Worm (Caenorhabditis elegans) whole organism, L2 larva: ENCODE results near the gene F09C6.3.

Experiments
- C34F6.9 ChIP-seq: fragments of 150-350 bp; optimal IDR thresholded peaks from 2 replicates; lab custom pipeline; 2014; ENCODE audit warnings: missing biosample characterization, missing genetic modification characterization
- F13H6.1 ChIP-seq: sonication (generic microtip); optimal IDR thresholded peaks from 2 replicates; lab custom pipeline; 2016; ENCODE audit warnings: missing genetic modification characterization, missing compliant biosample characterization
- R02D3.7 ChIP-seq: fragments of 150-350 bp; optimal IDR thresholded peaks from 2 replicates; lab custom pipeline; 2014; ENCODE audit warnings: missing biosample characterization, missing genetic modification characterization
- Y55F3AM.14 ChIP-seq: fragments of 200-800 bp; sonication (Bioruptor generic); optimal IDR thresholded peaks from 2 replicates; lab custom pipeline; 2018; ENCODE audit warnings: mild to moderate bottlenecking, missing genetic modification characterization, missing compliant biosample characterization
- ZK546.5 ChIP-seq: sonication (generic microtip); optimal IDR thresholded peaks from 2 replicates; lab custom pipeline; 2017; ENCODE audit warnings: missing biosample characterization, missing genetic modification characterization
- aly-2 ChIP-seq: fragments of 150-350 bp; optimal IDR thresholded peaks from 2 replicates; lab custom pipeline; 2014; ENCODE audit warnings: missing biosample characterization, missing genetic modification characterization
- ama-1 ChIP-seq: fragments of 150-350 bp; optimal IDR thresholded peaks from 2 replicates; lab custom pipeline; 2018; ENCODE audit warnings: inconsistent platforms
- blmp-1 ChIP-seq: sonication (generic microtip); optimal IDR thresholded peaks from 2 replicates; lab custom pipeline; 2017; ENCODE audit warnings: missing genetic modification characterization, mild to moderate bottlenecking, missing compliant biosample characterization, antibody characterized with exemption, moderate library complexity; ENCODE audit not compliant: insufficient read depth
- ceh-16 ChIP-seq: fragments of 150-350 bp; optimal IDR thresholded peaks from 2 replicates; lab custom pipeline; 2014; ENCODE audit warnings: missing biosample characterization, missing genetic modification characterization
- ceh-82 ChIP-seq: fragments of 150-350 bp; optimal IDR thresholded peaks from 2 replicates; lab custom pipeline; 2014; ENCODE audit warnings: missing biosample characterization, missing genetic modification characterization
- crh-2 ChIP-seq: sonication (generic microtip); optimal IDR thresholded peaks from 2 replicates; lab custom pipeline; 2017; ENCODE audit warnings: missing biosample characterization, missing genetic modification characterization
- dmd-4 ChIP-seq: sonication (generic microtip); optimal IDR thresholded peaks from 2 replicates; lab custom pipeline; 2017; ENCODE audit warnings: missing biosample characterization, missing genetic modification characterization
- elt-1 ChIP-seq: fragments of 150-350 bp; optimal IDR thresholded peaks from 2 replicates; lab custom pipeline; 2014; ENCODE audit warnings: missing biosample characterization, missing genetic modification characterization
- elt-3 ChIP-seq: sonication (generic microtip); optimal IDR thresholded peaks from 2 replicates; lab custom pipeline; 2017; ENCODE audit warnings: missing biosample characterization, missing genetic modification characterization
- fos-1 ChIP-seq: fragments of 150-350 bp; optimal IDR thresholded peaks from 2 replicates; lab custom pipeline; 2014; ENCODE audit warnings: missing biosample characterization, missing genetic modification characterization
- gmeb-1 ChIP-seq: fragments of 150-350 bp; optimal IDR thresholded peaks from 2 replicates; lab custom pipeline; 2014; ENCODE audit warnings: missing biosample characterization, missing genetic modification characterization
- lin-11 ChIP-seq: fragments of 150-350 bp; sonication (generic microtip); optimal IDR thresholded peaks from 2 replicates; lab custom pipeline; 2014; ENCODE audit warnings: missing biosample characterization, missing genetic modification characterization, inconsistent platforms, mixed read lengths
- lin-13 ChIP-seq: fragments of 150-350 bp; optimal IDR thresholded peaks from 2 replicates; lab custom pipeline; 2014; ENCODE audit warnings: missing biosample characterization, missing genetic modification reagents, missing genetic modification characterization
- lin-39 ChIP-seq: fragments of 150-350 bp; optimal IDR thresholded peaks from 2 replicates; lab custom pipeline; 2014; ENCODE audit warnings: missing biosample characterization, missing genetic modification reagents, missing genetic modification characterization
- lsy-2 ChIP-seq, 2 experiments: fragments of 150-350 bp in 1 of 2; sonication (generic microtip) in 1 of 2; optimal IDR thresholded peaks; 2 replicates each; lab custom pipeline; 2014 to 2017; ENCODE audit warnings: missing biosample characterization in 2 of 2, missing genetic modification characterization in 2 of 2
- mbf-1 ChIP-seq: sonication (generic microtip); optimal IDR thresholded peaks from 2 replicates; lab custom pipeline; 2017; ENCODE audit warnings: missing biosample characterization, missing genetic modification characterization
- mdl-1 ChIP-seq, 2 experiments: fragments of 150-350 bp in 1 of 2; sonication (generic microtip) in 1 of 2; optimal IDR thresholded peaks; 2 replicates each; lab custom pipeline; 2017; ENCODE audit warnings: missing biosample characterization in 2 of 2, missing genetic modification characterization in 2 of 2
- nhr-10 ChIP-seq: sonication (generic microtip); optimal IDR thresholded peaks from 2 replicates; lab custom pipeline; 2017; ENCODE audit warnings: missing biosample characterization, missing genetic modification characterization
- nhr-11 ChIP-seq: fragments of 150-350 bp; optimal IDR thresholded peaks from 2 replicates; lab custom pipeline; 2014; ENCODE audit warnings: missing biosample characterization, missing genetic modification characterization
- nhr-12 ChIP-seq: fragments of 150-350 bp; optimal IDR thresholded peaks from 2 replicates; lab custom pipeline; 2014; ENCODE audit warnings: missing biosample characterization, missing genetic modification characterization
- nhr-129 ChIP-seq: fragments of 150-350 bp; optimal IDR thresholded peaks from 2 replicates; lab custom pipeline; 2014; ENCODE audit warnings: missing biosample characterization, missing genetic modification characterization
- nhr-21 ChIP-seq: fragments of 150-350 bp; optimal IDR thresholded peaks from 2 replicates; lab custom pipeline; 2014; ENCODE audit warnings: missing biosample characterization, missing genetic modification characterization
- nhr-25 ChIP-seq: fragments of 150-350 bp; sonication (generic microtip); optimal IDR thresholded peaks from 3 replicates; lab custom pipeline; 2014; ENCODE audit warnings: missing biosample characterization, missing genetic modification characterization
- nhr-6 ChIP-seq: fragments of 150-350 bp; optimal IDR thresholded peaks from 2 replicates; lab custom pipeline; 2014; ENCODE audit warnings: missing biosample characterization, missing genetic modification characterization
- nhr-77 ChIP-seq: fragments of 150-350 bp; optimal IDR thresholded peaks from 2 replicates; lab custom pipeline; 2014; ENCODE audit warnings: missing biosample characterization, missing genetic modification characterization
- sem-4 ChIP-seq: fragments of 150-350 bp; optimal IDR thresholded peaks from 2 replicates; lab custom pipeline; 2014; ENCODE audit warnings: missing biosample characterization, missing genetic modification reagents, missing genetic modification characterization
- snpc-4 ChIP-seq: fragments of 150-350 bp; optimal IDR thresholded peaks from 2 replicates; lab custom pipeline; 2014; ENCODE audit warnings: missing biosample characterization, missing genetic modification characterization
- unc-39 ChIP-seq: fragments of 150-350 bp; optimal IDR thresholded peaks from 2 replicates; lab custom pipeline; 2014; ENCODE audit warnings: missing biosample characterization, missing genetic modification characterization
- unc-55 ChIP-seq: fragments of 150-350 bp; sonication (generic microtip); optimal IDR thresholded peaks from 3 replicates; lab custom pipeline; 2014; ENCODE audit warnings: missing biosample characterization, missing genetic modification reagents, missing genetic modification characterization
- ztf-11 ChIP-seq: sonication (generic microtip); optimal IDR thresholded peaks from 2 replicates; lab custom pipeline; 2017; ENCODE audit warnings: missing biosample characterization, missing genetic modification characterization
- ztf-4 ChIP-seq: fragments of 150-350 bp; optimal IDR thresholded peaks from 2 replicates; lab custom pipeline; 2014; ENCODE audit warnings: missing biosample characterization, missing genetic modification characterization

F09C6.3 gene

DNA sequence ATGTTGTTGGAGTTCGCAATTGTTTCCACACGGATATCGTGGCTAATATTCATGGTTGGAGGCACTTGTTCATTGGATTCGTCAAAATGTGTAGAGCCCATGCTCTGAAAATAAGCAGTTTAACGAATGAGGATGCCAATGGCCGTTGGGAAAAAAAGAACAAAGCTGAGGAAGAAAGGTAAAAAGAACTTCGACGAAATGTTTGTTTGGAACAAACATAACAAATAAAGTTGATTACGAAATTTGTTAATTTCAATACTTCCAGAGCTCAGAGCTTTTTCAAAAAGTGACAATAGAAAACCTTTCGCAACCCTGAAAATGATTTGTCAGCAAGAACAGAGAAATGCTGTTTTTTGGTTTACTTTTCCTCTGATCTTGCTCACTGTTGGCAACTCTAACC, at the start of gene F09C6.3:
TSS of gene F09C6.3 (minus strand) at position 101 of the 400 bp plus-strand sequence.
- TF ChIP-seq nhr-10 (tag; lab: Kevin White, UChicago): no peak
- no peak for TF ChIP-seq ztf-11
- TF ChIP-seq elt-1 (tag; lab: Kevin White, UChicago): no peak
- no peak for TF ChIP-seq lsy-2 (tag; optimal IDR thresholded peaks at IDR 0.05; lab: Kevin White, UChicago)
- no peak for TF ChIP-seq lin-39
- no peak for TF ChIP-seq unc-55
- TF ChIP-seq nhr-12 (tag; lab: Kevin White, UChicago): no peak
- TF ChIP-seq ztf-4 (tag; lab: Kevin White, UChicago): no peak
- TF ChIP-seq snpc-4 (tag; lab: Kevin White, UChicago): no peak
- TF ChIP-seq crh-2 (tag; lab: Kevin White, UChicago): no peak
- no peak for TF ChIP-seq ZK546.5 (tag; lab: Kevin White, UChicago)
- TF ChIP-seq R02D3.7 (tag; lab: Kevin White, UChicago): no peak
- no peak for TF ChIP-seq nhr-129 (tag; lab: Kevin White, UChicago)
- TF ChIP-seq nhr-77 (tag; lab: Kevin White, UChicago): no peak
- no peak for TF ChIP-seq unc-39 (tag; lab: Kevin White, UChicago)
- TF ChIP-seq gmeb-1 (tag; lab: Kevin White, UChicago): no peak
- no peak for TF ChIP-seq dmd-4 (tag; lab: Kevin White, UChicago)

DNA sequence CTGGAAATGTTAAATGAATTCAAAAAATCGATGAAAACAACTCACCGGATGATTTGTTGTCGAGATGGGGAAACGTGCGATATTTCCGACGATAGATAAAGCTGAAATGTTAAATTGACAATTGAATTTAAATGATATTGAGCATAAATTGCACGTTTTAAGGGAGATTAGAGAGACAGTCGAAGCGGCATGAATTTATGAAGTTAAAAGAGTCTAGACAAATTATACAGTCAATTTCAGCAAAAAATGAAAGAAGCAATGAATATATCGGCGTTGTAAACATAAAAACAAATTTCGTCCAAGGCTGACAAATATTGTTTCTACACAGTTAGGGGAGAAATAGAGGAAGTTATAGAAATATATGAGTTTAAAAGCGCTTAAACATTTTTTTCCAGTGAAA, 47.4 kb upstream of the F09C6.3 start, which contains the start of gene Y102A5C.36:
TSS of gene Y102A5C.36 (minus strand) at position 101 of the 400 bp plus-strand sequence.
- TF ChIP-seq dmd-4 (tag; lab: Kevin White, UChicago) (no peak), elt-1 (tag; lab: Kevin White, UChicago) (no peak), unc-55 (no peak), snpc-4 (tag; lab: Kevin White, UChicago) (no peak), ceh-16 (no peak), elt-3 (tag; lab: Kevin White, UChicago) (no peak), nhr-25 (tag; lab: Kevin White, UChicago) (no peak), ztf-4 (tag; lab: Kevin White, UChicago) (no peak), nhr-12 (tag; lab: Kevin White, UChicago) (no peak), lin-39 (no peak), lin-13 (GFP tag; lab: Kevin White, UChicago) (no peak)

DNA sequence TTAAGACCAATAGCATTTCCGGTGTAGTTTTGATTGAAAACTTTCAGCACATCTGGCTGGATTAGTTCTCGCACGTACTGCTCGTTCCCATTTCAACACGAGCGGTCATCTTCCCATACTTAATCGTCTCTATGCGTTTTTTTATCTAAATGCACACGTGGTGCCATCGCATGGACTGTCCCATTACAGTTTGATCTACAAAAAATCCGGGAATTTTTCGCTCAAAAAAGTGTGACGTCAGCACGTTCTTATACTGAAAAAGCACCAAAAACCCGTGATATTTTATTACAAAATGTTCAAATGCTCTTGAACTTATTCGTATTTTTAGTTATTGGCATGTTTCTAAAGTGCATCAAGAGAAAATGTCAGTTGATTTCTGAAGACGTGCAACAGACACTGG, 42.0 kb upstream of the F09C6.3 start, which contains the start of gene Y102A5C.4:
TSS of gene Y102A5C.4 (plus strand) at position 301 of the 400 bp plus-strand sequence.
- TF ChIP-seq blmp-1 (tag; lab: Kevin White, UChicago) (no peak), F13H6.1 (tag; lab: Kevin White, UChicago) (no peak), mdl-1 (tag; optimal IDR thresholded peaks at IDR 0.05; lab: Kevin White, UChicago) (no peak), lsy-2 (tag; optimal IDR thresholded peaks at IDR 0.05; lab: Kevin White, UChicago) (no peak), ceh-16 (no peak), ztf-4 (tag; lab: Kevin White, UChicago) (no peak), nhr-6 (no peak), Y55F3AM.14 (no peak), ama-1 (no peak), unc-55 (no peak), lin-39 (no peak), mbf-1 (tag; lab: Kevin White, UChicago) (no peak), gmeb-1 (tag; lab: Kevin White, UChicago) (no peak), elt-1 (tag; lab: Kevin White, UChicago) (no peak), aly-2 (no peak)
- TF ChIP-seq, all 48 proteins: peak for 0

DNA sequence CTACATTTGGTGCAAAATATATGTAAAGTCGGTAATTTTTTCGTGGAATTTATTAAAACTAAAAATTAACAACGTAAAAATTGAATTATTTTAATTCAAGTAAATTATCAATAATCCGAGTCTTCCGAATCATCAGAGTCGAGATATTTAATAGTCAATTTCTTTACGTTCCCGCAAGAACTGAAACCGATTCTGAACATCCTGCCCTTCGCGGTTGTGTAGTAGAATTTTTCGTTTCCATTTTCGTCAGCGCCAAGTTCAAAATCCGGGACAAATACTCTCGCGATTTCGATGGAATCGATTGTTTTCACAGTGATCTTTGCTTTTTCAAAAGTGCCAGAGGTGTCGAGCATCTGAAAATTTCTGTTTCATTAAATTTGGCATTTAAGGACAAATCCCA, 39.7 kb upstream of the F09C6.3 start:
- TF ChIP-seq nhr-21 (tag; lab: Kevin White, UChicago) (no peak), fos-1 (tag; lab: Kevin White, UChicago) (no peak), nhr-11 (tag; lab: Kevin White, UChicago) (no peak), unc-39 (tag; lab: Kevin White, UChicago) (no peak), lin-13 (GFP tag; lab: Kevin White, UChicago) (no peak), nhr-10 (tag; lab: Kevin White, UChicago) (no peak), ZK546.5 (tag; lab: Kevin White, UChicago) (no peak), blmp-1 (tag; lab: Kevin White, UChicago) (no peak), C34F6.9 (tag; lab: Kevin White, UChicago) (no peak), ama-1 (no peak), ztf-11 (no peak), sem-4 (tag; lab: Kevin White, UChicago) (no peak), aly-2 (no peak), unc-55 (no peak), nhr-77 (tag; lab: Kevin White, UChicago) (no peak), Y55F3AM.14 (no peak), ztf-4 (tag; lab: Kevin White, UChicago) (no peak), ceh-82 (no peak), lin-11 (tag; lab: Kevin White, UChicago) (no peak)
